Fruit fly (Drosophila melanogaster) whole organism, embryonic: ENCODE data around the gene Clk.

Source experiments
- Antp ChIP-seq: fragments of 200-800 bp; sonication (Bioruptor generic); optimal IDR thresholded peaks from 3 replicates; lab custom pipeline; 2016; ENCODE audit warnings: missing biosample characterization, missing genetic modification characterization
- BtbVII ChIP-seq: fragments of 200-800 bp; sonication (Bioruptor generic); optimal IDR thresholded peaks from 3 replicates; lab custom pipeline; 2017; ENCODE audit warnings: missing biosample characterization, mild to moderate bottlenecking, missing genetic modification characterization
- CG11093 ChIP-seq: fragments of 200-800 bp; sonication (Bioruptor generic); IDR thresholded peaks from 3 replicates; pipeline ENCODE4 v1.3.6; 2022; ENCODE audit warnings: missing biosample characterization, missing genetic modification characterization
- CG11695 ChIP-seq: fragments of 200-800 bp; sonication (Bioruptor generic); IDR thresholded peaks from 3 replicates; pipeline ENCODE4 v1.3.6; 2022; ENCODE audit warnings: missing biosample characterization, missing genetic modification characterization
- CG14050 ChIP-seq: fragments of 200-800 bp; sonication (Bioruptor generic); IDR thresholded peaks from 3 replicates; pipeline ENCODE4 v1.3.6; 2022; ENCODE audit warnings: missing biosample characterization, missing genetic modification characterization
- CG15073 ChIP-seq: fragments of 200-800 bp; sonication (Bioruptor generic); optimal IDR thresholded peaks from 2 replicates; lab custom pipeline; 2016; ENCODE audit warnings: missing biosample characterization, missing genetic modification characterization
- CG17802 ChIP-seq: fragments of 200-800 bp; sonication (Bioruptor generic); optimal IDR thresholded peaks from 2 replicates; lab custom pipeline; 2018; ENCODE audit warnings: missing biosample characterization, mild to moderate bottlenecking, missing genetic modification characterization, moderate library complexity
- CG2116 ChIP-seq: fragments of 200-800 bp; sonication (Bioruptor generic); optimal IDR thresholded peaks from 3 replicates; lab custom pipeline; 2018; ENCODE audit warnings: missing biosample characterization, mild to moderate bottlenecking, missing genetic modification characterization
- CG31224 ChIP-seq: fragments of 200-800 bp; sonication (Bioruptor generic); IDR thresholded peaks from 2 replicates; pipeline ENCODE4 v1.3.6; 2022; ENCODE audit warnings: missing biosample characterization, missing genetic modification characterization
- CG31441 ChIP-seq: fragments of 200-800 bp; sonication (Bioruptor generic); IDR thresholded peaks from 2 replicates; pipeline ENCODE4 v1.3.6; 2022; ENCODE audit warnings: missing biosample characterization, missing genetic modification characterization
- CG32532 ChIP-seq: fragments of 200-800 bp; sonication (Bioruptor generic); IDR thresholded peaks from 2 replicates; pipeline ENCODE4 v1.3.6; 2022; ENCODE audit warnings: missing biosample characterization, missing genetic modification characterization
- CG32772 ChIP-seq: fragments of 200-800 bp; sonication (Bioruptor generic); IDR thresholded peaks from 2 replicates; pipeline ENCODE4 v1.3.6; 2022; ENCODE audit warnings: missing biosample characterization, missing genetic modification characterization
- CG3847 ChIP-seq: fragments of 200-800 bp; sonication (Bioruptor generic); IDR thresholded peaks from 2 replicates; pipeline ENCODE4 v1.3.6; 2022; ENCODE audit warnings: missing biosample characterization, missing genetic modification characterization
- CG3995 ChIP-seq: fragments of 200-800 bp; sonication (Bioruptor generic); optimal IDR thresholded peaks from 3 replicates; lab custom pipeline; 2016; ENCODE audit warnings: missing biosample characterization, missing genetic modification characterization
- CG6765 ChIP-seq: fragments of 200-800 bp; sonication (Bioruptor generic); optimal IDR thresholded peaks from 3 replicates; lab custom pipeline; 2017; ENCODE audit warnings: missing biosample characterization, mild to moderate bottlenecking, missing genetic modification characterization
- CG8388 ChIP-seq: fragments of 200-800 bp; sonication (Bioruptor generic); optimal IDR thresholded peaks from 2 replicates; lab custom pipeline; 2019; ENCODE audit warnings: missing biosample characterization, mild to moderate bottlenecking, missing genetic modification characterization, moderate library complexity
- CG9727 ChIP-seq: fragments of 200-800 bp; sonication (Bioruptor generic); optimal IDR thresholded peaks from 3 replicates; lab custom pipeline; 2017; ENCODE audit warnings: missing biosample characterization, mild to moderate bottlenecking, missing genetic modification characterization
- CG9876 ChIP-seq: fragments of 200-800 bp; sonication (Bioruptor generic); optimal IDR thresholded peaks from 2 replicates; lab custom pipeline; 2016; ENCODE audit warnings: missing biosample characterization, missing genetic modification characterization
- CHES-1-like ChIP-seq: fragments of 200-800 bp; sonication (Bioruptor generic); optimal IDR thresholded peaks from 2 replicates; lab custom pipeline; 2016; ENCODE audit warnings: missing biosample characterization, missing genetic modification characterization
- D ChIP-seq, 2 experiments: fragments of 200-800 bp in 1 of 2; fragments of >200 bp in 1 of 2; sonication (Bioruptor generic) in 1 of 2; optimal IDR thresholded peaks; 2 replicates in 1 of 2; 3 replicates in 1 of 2; lab custom pipeline; 2017; ENCODE audit warnings: mild to moderate bottlenecking in 1 of 2, missing biosample characterization in 1 of 2, missing genetic modification characterization in 1 of 2, missing genetic modification reagents in 1 of 2
- E2f2 ChIP-seq: fragments of 200-800 bp; sonication (Bioruptor generic); IDR thresholded peaks from 2 replicates; pipeline ENCODE4 v1.3.6; 2022; ENCODE audit warnings: missing biosample characterization, missing genetic modification characterization
- Elba2 ChIP-seq: fragments of 200-800 bp; sonication (Bioruptor generic); optimal IDR thresholded peaks from 3 replicates; lab custom pipeline; 2016; ENCODE audit warnings: missing biosample characterization, missing genetic modification characterization
- H2.0 ChIP-seq: fragments of 200-800 bp; sonication (Bioruptor generic); IDR thresholded peaks from 2 replicates; pipeline ENCODE4 v1.3.6; 2022; ENCODE audit warnings: missing biosample characterization, missing genetic modification characterization
- HmgD ChIP-seq: fragments of 200-800 bp; sonication (Bioruptor generic); optimal IDR thresholded peaks from 3 replicates; lab custom pipeline; 2016; ENCODE audit warnings: missing biosample characterization, missing genetic modification characterization
- Hr51 ChIP-seq, 2 experiments: fragments of 200-800 bp; sonication (Bioruptor generic); optimal IDR thresholded peaks; 2 replicates in 1 of 2; 3 replicates in 1 of 2; lab custom pipeline; 2016 to 2018; ENCODE audit warnings: missing biosample characterization in 2 of 2, missing genetic modification characterization in 2 of 2, mild to moderate bottlenecking in 1 of 2, moderate library complexity in 1 of 2
- Nf-YA ChIP-seq: fragments of 200-800 bp; sonication (Bioruptor generic); IDR thresholded peaks from 2 replicates; pipeline ENCODE4 v1.3.6; 2022; ENCODE audit warnings: missing biosample characterization, missing genetic modification characterization
- Nf-YC ChIP-seq: fragments of 200-800 bp; optimal IDR thresholded peaks from 3 replicates; lab custom pipeline; 2019; ENCODE audit warnings: missing biosample characterization, mild to moderate bottlenecking, missing genetic modification characterization, moderate library complexity
- NfI ChIP-seq: fragments of 200-800 bp; sonication (Bioruptor generic); optimal IDR thresholded peaks from 3 replicates; lab custom pipeline; 2018; ENCODE audit warnings: missing biosample characterization, mild to moderate bottlenecking, missing genetic modification characterization, moderate library complexity
- Ptx1 ChIP-seq: fragments of 200-800 bp; sonication (Bioruptor generic); IDR thresholded peaks from 2 replicates; pipeline ENCODE4 v1.3.6; 2022; ENCODE audit warnings: missing biosample characterization, missing genetic modification characterization
- Sox102F ChIP-seq: fragments of 200-800 bp; sonication (Bioruptor generic); optimal IDR thresholded peaks from 2 replicates; lab custom pipeline; 2018; ENCODE audit warnings: missing biosample characterization, mild to moderate bottlenecking, missing genetic modification characterization, moderate library complexity
- Trl ChIP-seq, 3 experiments: fragments of >200 bp in 2 of 3; fragments of 200-800 bp in 1 of 3; sonication (Bioruptor generic) in 1 of 3; optimal IDR thresholded peaks; 2 replicates in 1 of 3; 3 replicates in 2 of 3; lab custom pipeline; 2016 to 2017; ENCODE audit warnings: missing biosample characterization in 1 of 3, missing genetic modification characterization in 1 of 3
- Xbp1 ChIP-seq: fragments of 200-800 bp; sonication (Bioruptor generic); optimal IDR thresholded peaks from 3 replicates; lab custom pipeline; 2016; ENCODE audit warnings: missing biosample characterization, mild to moderate bottlenecking, missing genetic modification characterization
- ap ChIP-seq: fragments of 200-800 bp; sonication (Bioruptor generic); IDR thresholded peaks from 2 replicates; pipeline ENCODE4 v1.3.6; 2022; ENCODE audit warnings: missing biosample characterization, missing genetic modification characterization
- caup ChIP-seq: fragments of 200-800 bp; sonication (Bioruptor generic); optimal IDR thresholded peaks from 3 replicates; lab custom pipeline; 2017; ENCODE audit warnings: missing biosample characterization, mild to moderate bottlenecking, missing genetic modification characterization, moderate library complexity; ENCODE audit not compliant: severe bottlenecking
- crc ChIP-seq: fragments of 200-800 bp; sonication (Bioruptor generic); optimal IDR thresholded peaks from 2 replicates; lab custom pipeline; 2016; ENCODE audit warnings: missing biosample characterization, missing genetic modification characterization
- crp ChIP-seq, 2 experiments: fragments of 200-800 bp; sonication (Bioruptor generic); optimal IDR thresholded peaks; 2 replicates in 1 of 2; 3 replicates in 1 of 2; lab custom pipeline; 2017; ENCODE audit warnings: missing biosample characterization in 2 of 2, missing genetic modification characterization in 2 of 2, mild to moderate bottlenecking in 1 of 2, moderate library complexity in 1 of 2
- dimm ChIP-seq: fragments of 200-800 bp; sonication (Bioruptor generic); IDR thresholded peaks from 2 replicates; pipeline ENCODE4 v1.3.6; 2022; ENCODE audit warnings: missing biosample characterization, missing genetic modification characterization
- dpn ChIP-seq, 2 experiments: fragments of 200-800 bp; sonication (Bioruptor generic); optimal IDR thresholded peaks; 3 replicates each; lab custom pipeline; 2016; ENCODE audit warnings: missing biosample characterization in 2 of 2, missing genetic modification characterization in 2 of 2
- dysf ChIP-seq: fragments of 200-800 bp; sonication (Bioruptor generic); IDR thresholded peaks from 3 replicates; pipeline ENCODE4 v1.3.6; 2022; ENCODE audit warnings: missing biosample characterization, missing genetic modification characterization
- en ChIP-seq: fragments of 200-800 bp; sonication (Bioruptor generic); optimal IDR thresholded peaks from 2 replicates; lab custom pipeline; 2016; ENCODE audit warnings: missing biosample characterization, missing genetic modification characterization
- gfzf ChIP-seq: fragments of 200-800 bp; sonication (Bioruptor generic); optimal IDR thresholded peaks from 2 replicates; lab custom pipeline; 2016; ENCODE audit warnings: missing biosample characterization, mild to moderate bottlenecking, missing genetic modification characterization, moderate library complexity
- lbe ChIP-seq: fragments of 200-800 bp; sonication (Bioruptor generic); optimal IDR thresholded peaks from 2 replicates; lab custom pipeline; 2016; ENCODE audit warnings: missing biosample characterization, mild to moderate bottlenecking, missing genetic modification characterization
- maf-S ChIP-seq: fragments of 200-800 bp; sonication (Bioruptor generic); optimal IDR thresholded peaks from 2 replicates; lab custom pipeline; 2016; ENCODE audit warnings: missing biosample characterization, missing genetic modification characterization
- org-1 ChIP-seq: fragments of 200-800 bp; sonication (Bioruptor generic); optimal IDR thresholded peaks from 2 replicates; lab custom pipeline; 2017; ENCODE audit warnings: missing biosample characterization, missing genetic modification characterization
- peb ChIP-seq: fragments of 200-800 bp; sonication (Bioruptor generic); IDR thresholded peaks from 2 replicates; pipeline ENCODE4 v1.3.6; 2022; ENCODE audit warnings: missing biosample characterization, missing genetic modification characterization
- ranshi ChIP-seq: fragments of 200-800 bp; sonication (Bioruptor generic); IDR thresholded peaks from 2 replicates; pipeline ENCODE4 v1.3.6; 2022; ENCODE audit warnings: missing biosample characterization, missing genetic modification characterization
- row ChIP-seq: fragments of 200-800 bp; sonication (Bioruptor generic); IDR thresholded peaks from 3 replicates; pipeline ENCODE4 v1.3.6; 2022; ENCODE audit warnings: missing biosample characterization, missing genetic modification characterization
- slp2 ChIP-seq: fragments of 200-800 bp; sonication (Bioruptor generic); optimal IDR thresholded peaks from 2 replicates; lab custom pipeline; 2016; ENCODE audit warnings: missing biosample characterization, missing genetic modification characterization
- ttk ChIP-seq: fragments of 200-800 bp; sonication (Bioruptor generic); IDR thresholded peaks from 2 replicates; pipeline ENCODE4 v2.1.2; 2022; ENCODE audit warnings: missing biosample characterization, missing genetic modification characterization
- unpg ChIP-seq: fragments of 200-800 bp; sonication (Bioruptor generic); optimal IDR thresholded peaks from 3 replicates; lab custom pipeline; 2018; ENCODE audit warnings: missing biosample characterization, mild to moderate bottlenecking, missing genetic modification characterization, moderate library complexity
- z ChIP-seq: fragments of 200-800 bp; sonication (Bioruptor generic); IDR thresholded peaks from 3 replicates; pipeline ENCODE4 v1.3.6; 2022; ENCODE audit warnings: missing biosample characterization, missing genetic modification characterization
- zf30C ChIP-seq: fragments of 200-800 bp; sonication (Bioruptor generic); optimal IDR thresholded peaks from 3 replicates; lab custom pipeline; 2018; ENCODE audit warnings: missing biosample characterization, mild to moderate bottlenecking, missing genetic modification characterization

The Clk gene

DNA sequence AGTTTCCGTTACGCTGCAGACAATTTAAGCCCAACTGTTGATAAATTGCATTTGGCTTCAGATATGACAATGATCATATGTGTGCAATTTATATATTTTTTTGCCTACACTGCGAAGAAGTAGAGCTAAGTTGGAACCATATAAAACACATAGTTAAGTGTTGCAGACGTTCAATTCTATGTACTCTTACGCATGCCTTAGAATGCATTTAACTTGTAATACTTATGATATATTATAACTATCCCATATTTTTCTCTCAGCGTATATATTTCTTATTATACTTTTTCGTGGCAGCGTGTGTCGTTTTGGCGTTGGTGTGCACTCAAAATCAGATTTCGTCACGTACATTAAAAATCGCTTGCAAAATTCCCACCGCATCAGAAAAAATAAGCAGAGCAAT, 8.0 kb upstream of the Clk start (continued):
- no peak for TF ChIP-seq Antp (GFP tag; lab: Kevin White, UChicago)
- TF ChIP-seq CG9727: peak; percentile 10
- peak; percentile 55; the same call in 1 of the 3 replicates for TF ChIP-seq dysf
- no peak for TF ChIP-seq CG3995 (GFP tag; lab: Kevin White, UChicago)
- TF ChIP-seq E2f2 (GFP tag; lab: Robert Waterston, UW): peak; percentile 16; the same call in 1 of the 2 replicates
- TF ChIP-seq Hr51 (GFP tag; optimal IDR thresholded peaks at IDR 0.05; lab: Kevin White, UChicago): peak in 1 of 2 experiments; percentile 53
- TF ChIP-seq maf-S (GFP tag; lab: Kevin White, UChicago): no peak
- no peak for TF ChIP-seq CHES-1-like (GFP tag; lab: Kevin White, UChicago)
- TF ChIP-seq NfI (GFP tag; lab: Kevin White, UChicago): no peak
- 0 out of 2 replicates have a peak, but pooled peaks have one; percentile 13 for TF ChIP-seq CG31441
- TF ChIP-seq ap: 0 out of 2 replicates have a peak, but pooled peaks have one; percentile 25
- TF ChIP-seq CG31224 (GFP tag; lab: Robert Waterston, UW): no peak
- TF ChIP-seq HmgD (GFP tag; lab: Kevin White, UChicago): no peak
- peak; percentile 39 for TF ChIP-seq unpg
- TF ChIP-seq H2.0 (GFP tag; lab: Robert Waterston, UW): no peak
- no peak; the same call in 1 of the 2 replicates for TF ChIP-seq Ptx1 (GFP tag; lab: Robert Waterston, UW)
- peak; percentile 62 for TF ChIP-seq lbe
- TF ChIP-seq z (GFP tag; lab: Robert Waterston, UW): no peak
- no peak for TF ChIP-seq en (GFP tag; lab: Kevin White, UChicago)
- peak; percentile 33; the same call in 1 of the 2 replicates for TF ChIP-seq ranshi (GFP tag; lab: Robert Waterston, UW)
- no peak for TF ChIP-seq D (optimal IDR thresholded peaks at IDR 0.05; lab: Kevin White, UChicago)
- TF ChIP-seq D (GFP tag; optimal IDR thresholded peaks at IDR 0.05; lab: Kevin White, UChicago): no peak
- no peak for TF ChIP-seq zf30C
- TF ChIP-seq BtbVII (GFP tag; lab: Kevin White, UChicago): peak; percentile 6
- no peak for TF ChIP-seq crc (GFP tag; lab: Kevin White, UChicago)
- TF ChIP-seq CG8388 (GFP tag; lab: Kevin White, UChicago): no peak
- TF ChIP-seq CG3847: peak; percentile 36; the same call in 1 of the 2 replicates
- no peak for TF ChIP-seq org-1
- TF ChIP-seq dpn (GFP tag; optimal IDR thresholded peaks at IDR 0.05; lab: Kevin White, UChicago): peak in 1 of 2 experiments; percentile 35
- no peak for TF ChIP-seq CG17802 (tag; lab: Kevin White, UChicago)
- peak; percentile 38 for TF ChIP-seq Xbp1 (GFP tag; lab: Kevin White, UChicago)
- TF ChIP-seq Nf-YA (GFP tag; lab: Robert Waterston, UW): no peak
- TF ChIP-seq CG14050 (GFP tag; lab: Robert Waterston, UW): peak; percentile 19; the same call in 1 of the 3 replicates
- no peak for TF ChIP-seq CG2116
- TF ChIP-seq row: peak; percentile 50; the same call in 1 of the 3 replicates
- no peak for TF ChIP-seq CG15073 (GFP tag; lab: Kevin White, UChicago)
- no peak for TF ChIP-seq crp (GFP tag; optimal IDR thresholded peaks at IDR 0.05; lab: Kevin White, UChicago)
- TF ChIP-seq caup: peak; percentile 5
- 0 out of 2 replicates have a peak, but pooled peaks have one; percentile 23 for TF ChIP-seq CG32532
- TF ChIP-seq gfzf: no peak

- TF ChIP-seq CG9876 (GFP tag; lab: Kevin White, UChicago) (no peak), ttk (GFP tag; lab: Robert Waterston, UW) (no peak), CG11093 (GFP tag; lab: Robert Waterston, UW) (no peak), peb (GFP tag; lab: Robert Waterston, UW) (no peak), CG6765 (GFP tag; lab: Kevin White, UChicago) (peak; percentile 4), CG32772 (GFP tag; lab: Robert Waterston, UW) (no peak), Elba2 (GFP tag; lab: Kevin White, UChicago) (no peak), CG11695 (GFP tag; lab: Robert Waterston, UW) (peak; percentile 66; the same call in 2 of the 3 replicates), Sox102F (GFP tag; lab: Kevin White, UChicago) (no peak), slp2 (GFP tag; lab: Kevin White, UChicago) (no peak), dimm (GFP tag; lab: Robert Waterston, UW) (no peak), Nf-YC (tag; lab: Kevin White, UChicago) (no peak), Trl (optimal IDR thresholded peaks at IDR 0.05; lab: Kevin White, UChicago) (peak in 1 of 2 experiments; percentile 57), Trl (GFP tag; optimal IDR thresholded peaks at IDR 0.05; lab: Kevin White, UChicago) (peak; percentile 0)
These were observed 6.8 kb upstream of the Clk start for dm6 chr3L:7782051-7782682.
